Fruit fly (Drosophila melanogaster) whole organism, embryonic: ENCODE data around the gene prg.

Experiments used
- Adf1 ChIP-seq: fragments of 200-800 bp; sonication (Bioruptor generic); IDR thresholded peaks from 2 replicates; pipeline ENCODE4 v1.3.6; 2022; ENCODE audit warnings: missing biosample characterization, missing genetic modification characterization
- Atf6 ChIP-seq: fragments of 200-800 bp; sonication (Bioruptor generic); IDR thresholded peaks from 2 replicates; pipeline ENCODE4 v1.3.6; 2022; ENCODE audit warnings: missing biosample characterization, missing genetic modification characterization
- CG11456 ChIP-seq: fragments of 200-800 bp; sonication (Bioruptor generic); IDR thresholded peaks from 3 replicates; pipeline ENCODE4 v1.3.6; 2022; ENCODE audit warnings: missing biosample characterization, missing genetic modification characterization
- CG13424 ChIP-seq: fragments of 200-800 bp; sonication (Bioruptor generic); optimal IDR thresholded peaks from 2 replicates; lab custom pipeline; 2019; ENCODE audit warnings: missing biosample characterization, mild to moderate bottlenecking, missing genetic modification characterization, moderate library complexity
- CG13624 ChIP-seq: fragments of 200-800 bp; sonication (Bioruptor generic); optimal IDR thresholded peaks from 2 replicates; lab custom pipeline; 2016; ENCODE audit warnings: missing biosample characterization, missing genetic modification characterization
- CG16863 ChIP-seq: fragments of 200-800 bp; sonication (Bioruptor generic); optimal IDR thresholded peaks from 3 replicates; lab custom pipeline; 2016; ENCODE audit warnings: missing biosample characterization, missing genetic modification characterization
- CG17361 ChIP-seq: fragments of 200-800 bp; sonication (Bioruptor generic); IDR thresholded peaks from 3 replicates; pipeline ENCODE4 v1.3.6; 2022; ENCODE audit warnings: missing biosample characterization, missing genetic modification characterization
- CG17912 ChIP-seq: fragments of 200-800 bp; sonication (Bioruptor generic); optimal IDR thresholded peaks from 2 replicates; lab custom pipeline; 2018; ENCODE audit warnings: missing biosample characterization, mild to moderate bottlenecking, missing genetic modification characterization
- CG18764 ChIP-seq: fragments of 200-800 bp; sonication (Bioruptor generic); optimal IDR thresholded peaks from 3 replicates; lab custom pipeline; 2016; ENCODE audit warnings: missing biosample characterization, missing genetic modification characterization
- CG30403 ChIP-seq: fragments of 200-800 bp; sonication (Bioruptor generic); optimal IDR thresholded peaks from 3 replicates; lab custom pipeline; 2016; ENCODE audit warnings: missing biosample characterization, missing genetic modification characterization
- CG34224 ChIP-seq: fragments of 200-800 bp; sonication (Bioruptor generic); IDR thresholded peaks from 3 replicates; pipeline ENCODE4 v1.3.6; 2022; ENCODE audit warnings: missing biosample characterization, missing genetic modification characterization; ENCODE audit not compliant: partially characterized antibody
- CG4424 ChIP-seq: fragments of 200-800 bp; sonication (Bioruptor generic); optimal IDR thresholded peaks from 3 replicates; lab custom pipeline; 2016; ENCODE audit warnings: missing biosample characterization, missing genetic modification characterization
- CG6175 ChIP-seq: fragments of 200-800 bp; sonication (Bioruptor generic); IDR thresholded peaks from 3 replicates; pipeline ENCODE4 v1.3.6; 2022; ENCODE audit warnings: missing biosample characterization, missing genetic modification characterization
- CG6813 ChIP-seq: fragments of 200-800 bp; sonication (Bioruptor generic); optimal IDR thresholded peaks from 2 replicates; lab custom pipeline; 2017; ENCODE audit warnings: missing biosample characterization, missing genetic modification characterization, mild to moderate bottlenecking, moderate library complexity, missing genetic modification reagents
- CG7928 ChIP-seq: fragments of 200-800 bp; sonication (Bioruptor generic); optimal IDR thresholded peaks from 2 replicates; lab custom pipeline; 2017; ENCODE audit warnings: missing biosample characterization, mild to moderate bottlenecking, missing genetic modification characterization
- CG8359 ChIP-seq: fragments of 200-800 bp; sonication (Bioruptor generic); optimal IDR thresholded peaks from 2 replicates; lab custom pipeline; 2017; ENCODE audit warnings: missing biosample characterization, mild to moderate bottlenecking, missing genetic modification characterization, borderline replicate concordance
- CG9215 ChIP-seq: fragments of 200-800 bp; sonication (Bioruptor generic); IDR thresholded peaks from 2 replicates; pipeline ENCODE4 v1.3.6; 2022; ENCODE audit warnings: missing biosample characterization, missing genetic modification characterization
- CG9932 ChIP-seq: fragments of 200-800 bp; sonication (Bioruptor generic); IDR thresholded peaks from 2 replicates; pipeline ENCODE4 v1.3.6; 2022; ENCODE audit warnings: missing biosample characterization, missing genetic modification characterization
- CrebB ChIP-seq: fragments of 200-800 bp; sonication (Bioruptor generic); optimal IDR thresholded peaks from 3 replicates; lab custom pipeline; 2018; ENCODE audit warnings: missing biosample characterization, mild to moderate bottlenecking, missing genetic modification characterization
- Dbx ChIP-seq: fragments of 200-800 bp; sonication (Bioruptor generic); IDR thresholded peaks from 3 replicates; pipeline ENCODE4 v1.3.6; 2022; ENCODE audit warnings: missing biosample characterization, missing genetic modification characterization
- Hmr ChIP-seq: fragments of 200-800 bp; sonication (Bioruptor generic); optimal IDR thresholded peaks from 3 replicates; lab custom pipeline; 2017; ENCODE audit warnings: mild to moderate bottlenecking, missing biosample characterization, missing genetic modification reagents, missing genetic modification characterization
- Hr3 ChIP-seq: fragments of 200-800 bp; sonication (Bioruptor generic); optimal IDR thresholded peaks from 3 replicates; lab custom pipeline; 2016; ENCODE audit warnings: missing biosample characterization, missing genetic modification characterization
- Lhr ChIP-seq: fragments of 200-800 bp; sonication (Bioruptor generic); optimal IDR thresholded peaks from 3 replicates; lab custom pipeline; 2017; ENCODE audit warnings: mild to moderate bottlenecking, missing biosample characterization, missing genetic modification reagents, missing genetic modification characterization
- MBD-R2 ChIP-seq: fragments of 200-800 bp; sonication (Bioruptor generic); IDR thresholded peaks from 2 replicates; pipeline ENCODE4 v1.3.6; 2022; ENCODE audit warnings: missing biosample characterization, missing genetic modification characterization
- Taf1 ChIP-seq: fragments of 200-800 bp; sonication (Bioruptor generic); IDR thresholded peaks from 2 replicates; pipeline ENCODE4 v1.3.6; 2022; ENCODE audit warnings: missing biosample characterization, missing genetic modification characterization
- Trl ChIP-seq, 3 experiments: fragments of >200 bp in 2 of 3; fragments of 200-800 bp in 1 of 3; sonication (Bioruptor generic) in 1 of 3; optimal IDR thresholded peaks; 2 replicates in 1 of 3; 3 replicates in 2 of 3; lab custom pipeline; 2016 to 2017; ENCODE audit warnings: missing biosample characterization in 1 of 3, missing genetic modification characterization in 1 of 3
- Usf ChIP-seq: fragments of 200-800 bp; sonication (Bioruptor generic); optimal IDR thresholded peaks from 2 replicates; lab custom pipeline; 2017; ENCODE audit warnings: missing genotype, missing biosample characterization, missing genetic modification characterization
- ara ChIP-seq: fragments of 200-800 bp; sonication (Bioruptor generic); IDR thresholded peaks from 2 replicates; pipeline ENCODE4 v1.3.6; 2022; ENCODE audit warnings: missing biosample characterization, missing genetic modification characterization
- ash1 ChIP-seq: fragments of 200-800 bp; sonication (Bioruptor generic); optimal IDR thresholded peaks from 2 replicates; lab custom pipeline; 2018; ENCODE audit warnings: missing biosample characterization, mild to moderate bottlenecking, missing genetic modification characterization
- cg ChIP-seq: fragments of 200-800 bp; sonication (Bioruptor generic); optimal IDR thresholded peaks from 3 replicates; lab custom pipeline; 2019; ENCODE audit warnings: missing biosample characterization, mild to moderate bottlenecking, missing genetic modification characterization, moderate library complexity
- chn ChIP-seq: fragments of 200-800 bp; sonication (Bioruptor generic); optimal IDR thresholded peaks from 2 replicates; lab custom pipeline; 2016; ENCODE audit warnings: missing biosample characterization, missing genetic modification characterization
- fd96Cb ChIP-seq: fragments of 200-800 bp; sonication (Bioruptor generic); optimal IDR thresholded peaks from 2 replicates; lab custom pipeline; 2018; ENCODE audit warnings: missing biosample characterization, mild to moderate bottlenecking, missing genetic modification characterization, moderate library complexity
- grau ChIP-seq: fragments of 200-800 bp; optimal IDR thresholded peaks from 3 replicates; lab custom pipeline; 2019; ENCODE audit warnings: missing biosample characterization, mild to moderate bottlenecking, missing genetic modification characterization, moderate library complexity
- hbn ChIP-seq: fragments of 200-800 bp; sonication (Bioruptor generic); IDR thresholded peaks from 2 replicates; pipeline ENCODE4 v1.3.6; 2022; ENCODE audit warnings: missing biosample characterization, missing genetic modification characterization; ENCODE audit not compliant: partially characterized antibody
- jing ChIP-seq: fragments of 200-800 bp; sonication (Bioruptor generic); optimal IDR thresholded peaks from 2 replicates; lab custom pipeline; 2018; ENCODE audit warnings: missing biosample characterization, mild to moderate bottlenecking, missing genetic modification characterization
- ken ChIP-seq: fragments of 200-800 bp; sonication (Bioruptor generic); IDR thresholded peaks from 3 replicates; pipeline ENCODE4 v1.3.6; 2022; ENCODE audit warnings: missing biosample characterization, missing genetic modification characterization
- kni ChIP-seq: fragments of 200-800 bp; sonication (Bioruptor generic); optimal IDR thresholded peaks from 3 replicates; lab custom pipeline; 2017; ENCODE audit warnings: mild to moderate bottlenecking, missing biosample characterization, missing genetic modification reagents, missing genetic modification characterization
- mld ChIP-seq: fragments of 200-800 bp; sonication (Bioruptor generic); IDR thresholded peaks from 3 replicates; pipeline ENCODE4 v1.3.6; 2022; ENCODE audit warnings: missing biosample characterization, missing genetic modification characterization; ENCODE audit not compliant: partially characterized antibody
- nau ChIP-seq: fragments of 200-800 bp; sonication (Bioruptor generic); optimal IDR thresholded peaks from 3 replicates; lab custom pipeline; 2017; ENCODE audit warnings: missing biosample characterization, mild to moderate bottlenecking, missing genetic modification characterization, missing genetic modification reagents
- nerfin-1 ChIP-seq: fragments of 200-800 bp; sonication (Bioruptor generic); optimal IDR thresholded peaks from 3 replicates; lab custom pipeline; 2019; ENCODE audit warnings: missing biosample characterization, mild to moderate bottlenecking, missing genetic modification characterization, moderate library complexity
- nom ChIP-seq: fragments of 200-800 bp; sonication (Bioruptor generic); optimal IDR thresholded peaks from 2 replicates; lab custom pipeline; 2017; ENCODE audit warnings: missing biosample characterization, missing genetic modification characterization, mild to moderate bottlenecking, moderate library complexity, missing genetic modification reagents
- pros ChIP-seq: fragments of 200-800 bp; sonication (Bioruptor generic); optimal IDR thresholded peaks from 3 replicates; lab custom pipeline; 2019; ENCODE audit warnings: missing biosample characterization, mild to moderate bottlenecking, missing genetic modification characterization, moderate library complexity
- rib ChIP-seq: fragments of 200-800 bp; sonication (Bioruptor generic); IDR thresholded peaks from 2 replicates; pipeline ENCODE4 v1.3.6; 2022; ENCODE audit warnings: missing biosample characterization, missing genetic modification characterization
- tx ChIP-seq: fragments of 200-800 bp; sonication (Bioruptor generic); optimal IDR thresholded peaks from 2 replicates; lab custom pipeline; 2016; ENCODE audit warnings: missing biosample characterization, missing genetic modification characterization
- zfh2 ChIP-seq: fragments of 200-800 bp; sonication (Bioruptor generic); optimal IDR thresholded peaks from 2 replicates; lab custom pipeline; 2016; ENCODE audit warnings: missing biosample characterization, missing genetic modification characterization

Gene prg

DNA sequence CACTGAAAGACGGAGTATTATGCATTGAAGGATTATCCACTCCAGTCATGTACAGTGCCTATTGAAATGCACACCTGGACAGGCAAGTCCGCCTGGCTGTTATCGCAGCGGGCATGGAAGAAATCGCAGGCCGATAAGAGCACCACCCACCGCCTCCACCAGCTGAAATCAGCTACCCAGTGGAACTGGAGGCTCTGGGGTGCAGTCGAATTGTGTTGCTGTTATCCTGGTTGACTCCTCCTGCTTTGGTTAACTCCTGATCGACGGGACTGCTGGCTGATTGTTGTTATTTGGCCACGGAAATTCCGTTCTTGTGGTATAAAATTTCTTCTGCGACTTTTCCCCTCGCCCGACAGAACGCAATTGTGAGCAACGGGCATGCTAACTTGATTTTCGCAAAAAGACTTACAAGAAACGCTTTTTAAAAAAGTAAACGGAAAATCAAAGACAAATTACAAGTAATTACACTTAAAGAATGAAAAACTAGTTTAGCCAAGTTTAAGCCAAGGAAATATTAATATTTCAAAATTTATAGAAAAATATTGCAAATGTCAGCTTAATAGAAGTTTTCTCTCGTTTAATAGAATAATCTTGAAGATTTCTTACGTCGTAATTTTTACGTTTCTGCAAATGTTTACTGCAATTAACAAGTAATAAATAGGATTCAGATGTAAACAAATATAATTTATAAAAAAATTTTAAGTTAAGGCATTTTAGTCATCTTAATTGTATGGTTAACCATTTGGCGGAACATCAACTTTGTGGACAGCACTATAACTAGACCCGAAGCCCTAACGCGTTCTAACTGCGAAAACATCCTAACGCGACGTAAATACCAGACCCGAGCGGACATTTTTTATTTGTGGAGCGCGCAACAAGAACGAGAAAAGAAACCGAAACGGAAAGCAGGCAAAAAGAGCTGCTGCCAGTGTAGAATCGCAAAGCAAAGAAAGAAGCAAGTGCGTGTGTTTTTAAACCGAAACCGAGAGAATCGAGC is 49.1 kb upstream of the prg start, which contains the start of the genes CG13398 and Akap200 (continued):
- TF ChIP-seq nom (GFP tag; lab: Kevin White, UChicago) (peak; percentile 61), pros (GFP tag; lab: Kevin White, UChicago) (peak; percentile 24), Hr3 (GFP tag; lab: Kevin White, UChicago) (peak; percentile 30), MBD-R2 (GFP tag; lab: Robert Waterston, UW) (peak; percentile 58), tx (no peak), chn (GFP tag; lab: Kevin White, UChicago) (peak; percentile 50), CG4424 (GFP tag; lab: Kevin White, UChicago) (peak; percentile 46), CG17361 (GFP tag; lab: Robert Waterston, UW) (peak; percentile 76), Taf1 (GFP tag; lab: Robert Waterston, UW) (no peak), CG30403 (peak; percentile 50), fd96Cb (tag; lab: Kevin White, UChicago) (peak; percentile 36), nerfin-1 (tag; lab: Kevin White, UChicago) (no peak), ken (GFP tag; lab: Robert Waterston, UW) (0 out of 3 replicates have a peak, but pooled peaks have one; percentile 25), grau (tag; lab: Kevin White, UChicago) (peak; percentile 30), Atf6 (GFP tag; lab: Robert Waterston, UW) (no peak), Usf (GFP tag; lab: Kevin White, UChicago) (peak; percentile 2), CG17912 (GFP tag; lab: Kevin White, UChicago) (peak; percentile 24), CG34224 (no peak), CG7928 (peak; percentile 55), CG9932 (GFP tag; lab: Robert Waterston, UW) (peak; percentile 55), CG9215 (0 out of 2 replicates have a peak, but pooled peaks have one; percentile 30), CG11456 (GFP tag; lab: Robert Waterston, UW) (peak; percentile 54; the same call in 1 of the 3 replicates)

- no peak for TF ChIP-seq CG18764 (GFP tag; lab: Kevin White, UChicago)
- TF ChIP-seq Dbx (GFP tag; lab: Robert Waterston, UW): 0 out of 3 replicates have a peak, but pooled peaks have one; percentile 49
- TF ChIP-seq CG13624 (GFP tag; lab: Kevin White, UChicago): peak; percentile 79
- TF ChIP-seq CG13424 (tag; lab: Kevin White, UChicago): no peak
- no peak for TF ChIP-seq Lhr (GFP tag; lab: Kevin White, UChicago)
- 0 out of 2 replicates have a peak, but pooled peaks have one; percentile 15 for TF ChIP-seq hbn (GFP tag; lab: Robert Waterston, UW)
- TF ChIP-seq CG6175 (GFP tag; lab: Robert Waterston, UW): no peak
- TF ChIP-seq CG6813 (GFP tag; lab: Kevin White, UChicago): peak; percentile 4
- TF ChIP-seq nau: no peak
- peak; percentile 40 for TF ChIP-seq kni (GFP tag; lab: Kevin White, UChicago)
- TF ChIP-seq CG8359 (GFP tag; lab: Kevin White, UChicago): no peak
- TF ChIP-seq cg (GFP tag; lab: Kevin White, UChicago): peak; percentile 68
- no peak for TF ChIP-seq CG16863 (GFP tag; lab: Kevin White, UChicago)
- TF ChIP-seq Trl (optimal IDR thresholded peaks at IDR 0.05; lab: Kevin White, UChicago): peak; percentile 73 to 90
- peak; percentile 50 for TF ChIP-seq Trl (GFP tag; optimal IDR thresholded peaks at IDR 0.05; lab: Kevin White, UChicago)
- TF ChIP-seq mld (GFP tag; lab: Robert Waterston, UW): no peak
- TF ChIP-seq pros (GFP tag; lab: Kevin White, UChicago): peak; percentile 89
- TF ChIP-seq ash1 (GFP tag; lab: Kevin White, UChicago): no peak
- TF ChIP-seq Hmr (GFP tag; lab: Kevin White, UChicago): peak; percentile 24
- peak; percentile 83 for TF ChIP-seq nom (GFP tag; lab: Kevin White, UChicago)
- peak; percentile 98 for TF ChIP-seq Adf1 (GFP tag; lab: Robert Waterston, UW)
- 0 out of 2 replicates have a peak, but pooled peaks have one; percentile 12 for TF ChIP-seq rib (GFP tag; lab: Robert Waterston, UW)
- TF ChIP-seq ara (GFP tag; lab: Robert Waterston, UW): no peak
- peak; percentile 35 for TF ChIP-seq CrebB (tag; lab: Kevin White, UChicago)
- peak; percentile 2 for TF ChIP-seq zfh2 (GFP tag; lab: Kevin White, UChicago)
- TF ChIP-seq jing (GFP tag; lab: Kevin White, UChicago): no peak
Measured at dm6 chr2L:8416350-8417046, 47.8 kb upstream of the prg start.
